Worm (Caenorhabditis elegans) whole organism, mixed stage, embryonic: ENCODE data around the gene spig-4.
"Not testable (repeated sequence)": the region's sequence is repeated elsewhere in the genome, so short reads cannot be mapped to it uniquely, and the experiment has no call there.

ENCODE experiments used
- M03D4.4 ChIP-seq: sonication (generic microtip); optimal IDR thresholded peaks from 2 replicates; lab custom pipeline; 2017; ENCODE audit warnings: mild to moderate bottlenecking, missing genetic modification characterization, missing compliant biosample characterization
- bed-3 ChIP-seq: fragments of 200-800 bp; sonication (Bioruptor generic); optimal IDR thresholded peaks from 3 replicates; lab custom pipeline; 2018; ENCODE audit warnings: mild to moderate bottlenecking, missing genetic modification characterization, moderate library complexity, missing compliant biosample characterization
- blmp-1 ChIP-seq: fragments of 150-350 bp; optimal IDR thresholded peaks from 2 replicates; lab custom pipeline; 2014; ENCODE audit warnings: missing biosample characterization, missing genetic modification characterization
- ceh-39 ChIP-seq: fragments of 150-350 bp; optimal IDR thresholded peaks from 2 replicates; lab custom pipeline; 2014; ENCODE audit warnings: missing biosample characterization, missing genetic modification characterization
- ceh-43 ChIP-seq: fragments of 200-800 bp; sonication (Bioruptor generic); optimal IDR thresholded peaks from 2 replicates; lab custom pipeline; 2018; ENCODE audit warnings: mild to moderate bottlenecking, missing genetic modification characterization, moderate library complexity, missing compliant biosample characterization
- ceh-83 ChIP-seq: fragments of 200-800 bp; sonication (Bioruptor generic); optimal IDR thresholded peaks from 2 replicates; lab custom pipeline; 2018; ENCODE audit warnings: mild to moderate bottlenecking, missing genetic modification characterization, missing compliant biosample characterization
- elt-1 ChIP-seq: sonication (generic microtip); optimal IDR thresholded peaks from 2 replicates; lab custom pipeline; 2017; ENCODE audit warnings: missing genetic modification characterization, mild to moderate bottlenecking, missing compliant biosample characterization, antibody characterized with exemption, moderate library complexity, borderline replicate concordance; ENCODE audit not compliant: insufficient read depth
- elt-3 ChIP-seq: fragments of 150-350 bp; optimal IDR thresholded peaks from 2 replicates; lab custom pipeline; 2014; ENCODE audit warnings: missing biosample characterization, missing genetic modification characterization
- flh-1 ChIP-seq: fragments of 200-800 bp; sonication (Bioruptor generic); optimal IDR thresholded peaks from 2 replicates; lab custom pipeline; 2018; ENCODE audit warnings: mild to moderate bottlenecking, missing genetic modification characterization, moderate library complexity, missing compliant biosample characterization
- ham-2 ChIP-seq: fragments of 200-800 bp; sonication (Bioruptor generic); optimal IDR thresholded peaks from 2 replicates; lab custom pipeline; 2018; ENCODE audit warnings: mild to moderate bottlenecking, missing genetic modification characterization, missing compliant biosample characterization
- lin-13 ChIP-seq: fragments of 150-350 bp; optimal IDR thresholded peaks from 2 replicates; lab custom pipeline; 2014; ENCODE audit warnings: missing biosample characterization, missing genetic modification characterization
- lin-32 ChIP-seq: fragments of 200-800 bp; sonication (Bioruptor generic); optimal IDR thresholded peaks from 2 replicates; lab custom pipeline; 2018; ENCODE audit warnings: mild to moderate bottlenecking, missing genetic modification characterization, missing compliant biosample characterization
- lsy-2 ChIP-seq: fragments of 150-350 bp; optimal IDR thresholded peaks from 2 replicates; lab custom pipeline; 2014; ENCODE audit warnings: missing biosample characterization, missing genetic modification characterization
- mab-5 ChIP-seq: fragments of 150-350 bp; optimal IDR thresholded peaks from 2 replicates; lab custom pipeline; 2014; ENCODE audit warnings: missing biosample characterization, missing genetic modification characterization
- mep-1 ChIP-seq: fragments of 150-350 bp; optimal IDR thresholded peaks from 2 replicates; lab custom pipeline; 2017; ENCODE audit warnings: missing biosample characterization, missing genetic modification reagents, missing genetic modification characterization, inconsistent platforms
- mls-2 ChIP-seq: sonication (generic microtip); optimal IDR thresholded peaks from 2 replicates; lab custom pipeline; 2016; ENCODE audit warnings: mild to moderate bottlenecking, missing genetic modification characterization, moderate library complexity, missing compliant biosample characterization
- nhr-12 ChIP-seq: fragments of 150-350 bp; optimal IDR thresholded peaks from 2 replicates; lab custom pipeline; 2014; ENCODE audit warnings: missing biosample characterization, missing genetic modification characterization
- nhr-2 ChIP-seq: fragments of 150-350 bp; optimal IDR thresholded peaks from 2 replicates; lab custom pipeline; 2014; ENCODE audit warnings: missing biosample characterization, missing genetic modification characterization
- nhr-237 ChIP-seq: fragments of 150-350 bp; optimal IDR thresholded peaks from 2 replicates; lab custom pipeline; 2014; ENCODE audit warnings: missing biosample characterization, missing genetic modification characterization
- nhr-28 ChIP-seq: fragments of 150-350 bp; optimal IDR thresholded peaks from 2 replicates; lab custom pipeline; 2014; ENCODE audit warnings: missing biosample characterization, missing genetic modification characterization
- nhr-76 ChIP-seq: sonication (generic microtip); optimal IDR thresholded peaks from 2 replicates; lab custom pipeline; 2017; ENCODE audit warnings: missing biosample characterization, missing genetic modification characterization
- sem-2 ChIP-seq: fragments of 200-800 bp; sonication (Bioruptor generic); optimal IDR thresholded peaks from 2 replicates; lab custom pipeline; 2018; ENCODE audit warnings: mild to moderate bottlenecking, missing genetic modification characterization, missing compliant biosample characterization
- snpc-4 ChIP-seq: fragments of 150-350 bp; optimal IDR thresholded peaks from 2 replicates; lab custom pipeline; 2014; ENCODE audit warnings: missing biosample characterization, missing genetic modification characterization
- tbx-8 ChIP-seq: fragments of 200-800 bp; sonication (Bioruptor generic); optimal IDR thresholded peaks from 2 replicates; lab custom pipeline; 2018; ENCODE audit warnings: mild to moderate bottlenecking, missing genetic modification characterization, moderate library complexity, missing compliant biosample characterization
- unc-120 ChIP-seq: sonication (generic microtip); optimal IDR thresholded peaks from 2 replicates; lab custom pipeline; 2017; ENCODE audit warnings: missing genetic modification characterization, missing compliant biosample characterization; ENCODE audit not compliant: poor library complexity, severe bottlenecking
- unc-62 ChIP-seq: fragments of 150-350 bp; optimal IDR thresholded peaks from 2 replicates; lab custom pipeline; 2014; ENCODE audit warnings: missing biosample characterization, missing genetic modification reagents, missing genetic modification characterization
- zip-8 ChIP-seq: fragments of 150-350 bp; optimal IDR thresholded peaks from 2 replicates; lab custom pipeline; 2014; ENCODE audit warnings: missing biosample characterization, missing genetic modification characterization
- ztf-11 ChIP-seq: fragments of 150-350 bp; optimal IDR thresholded peaks from 2 replicates; lab custom pipeline; 2014; ENCODE audit warnings: missing biosample characterization, missing genetic modification characterization

Gene spig-4

DNA sequence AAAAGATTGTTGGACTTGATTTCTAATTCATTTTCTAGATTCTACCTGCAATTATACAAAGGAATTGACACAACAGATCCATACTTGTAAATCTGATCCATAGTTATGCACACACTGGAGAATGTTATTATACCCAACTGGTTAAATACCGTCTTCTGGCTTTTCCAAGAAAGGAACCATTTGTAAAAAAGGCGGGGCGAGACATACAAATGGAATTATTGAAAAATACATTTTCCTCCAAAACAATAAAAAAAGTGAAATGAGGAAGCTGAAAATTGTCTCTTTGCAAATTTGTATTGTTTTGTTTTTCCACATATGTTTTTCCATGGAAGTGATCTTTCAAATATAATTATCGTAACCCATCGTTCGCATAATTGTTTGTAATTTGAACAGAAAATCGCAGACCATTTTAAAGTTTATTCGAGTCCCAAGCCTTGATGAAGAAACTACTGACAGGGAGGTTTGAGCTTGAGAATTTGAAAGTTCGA, 24.4 kb downstream of the spig-4 start, which contains the start of the genes srt-74 and F40G12.9:
srt-74 (minus strand) TSS at position 101 of the 488 bp plus-strand sequence.
F40G12.9 (plus strand) TSS at position 438 of the 488 bp plus-strand sequence.
- TF ChIP-seq ceh-43 (GFP tag; lab: Kevin White, UChicago) (no peak), zip-8 (no peak), elt-1 (tag; lab: Kevin White, UChicago) (no peak), flh-1 (GFP tag; lab: Kevin White, UChicago) (no peak)
- TF ChIP-seq, all 35 proteins: peak for 0

DNA sequence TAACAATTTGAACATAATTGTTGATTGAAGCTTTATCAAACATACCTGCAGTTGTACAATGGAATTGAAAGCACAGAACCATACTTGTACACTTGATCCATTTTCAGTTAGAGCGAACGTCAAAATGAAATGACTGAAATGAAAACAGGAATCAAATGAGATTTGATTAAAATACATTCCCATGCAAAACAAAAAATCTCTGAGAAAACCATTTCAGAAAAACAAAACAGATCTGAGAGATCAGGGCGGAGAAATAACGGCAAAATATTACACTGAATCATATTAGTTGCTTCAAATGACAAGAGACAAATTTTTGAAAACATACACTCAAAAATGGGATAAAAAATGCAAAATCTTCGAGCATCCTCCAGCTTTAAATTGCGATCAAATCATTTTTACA, 26.9 kb downstream of the spig-4 start, which contains the start of gene srt-33:
srt-33 (minus strand) TSS at position 101 of the 400 bp plus-strand sequence.
- TF ChIP-seq M03D4.4 (no peak), nhr-76 (tag; lab: Kevin White, UChicago) (no peak), mep-1 (tag; lab: Kevin White, UChicago) (no peak)

DNA sequence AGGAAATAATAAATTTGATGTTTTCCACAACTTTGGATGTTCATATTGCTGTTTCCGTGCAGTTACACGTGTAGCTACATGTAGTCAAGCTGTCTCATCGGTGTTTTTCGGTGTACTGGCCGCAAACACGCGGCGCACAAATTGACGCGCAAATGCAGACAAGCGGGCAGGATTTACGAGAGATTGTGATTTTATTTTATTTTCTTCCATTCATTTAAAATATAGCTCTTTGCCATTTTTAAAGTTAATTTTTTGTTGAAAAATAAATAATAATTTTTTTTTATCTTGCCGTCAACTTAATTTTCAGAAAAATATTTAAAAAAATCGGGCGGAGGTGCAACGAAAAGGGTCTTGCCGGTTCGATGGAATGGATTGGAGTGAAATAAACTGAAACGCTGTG, 32.4 kb downstream of the spig-4 start, which contains the start of gene F40G12.7:
F40G12.7 (plus strand) TSS at position 301 of the 400 bp plus-strand sequence.
- TF ChIP-seq ham-2 (GFP tag; lab: Kevin White, UChicago); elt-3 (tag; lab: Kevin White, UChicago); ceh-39: not testable (repeated sequence)
- TF ChIP-seq, all 35 proteins: peak for 0; not testable (repeated sequence) for 35

DNA sequence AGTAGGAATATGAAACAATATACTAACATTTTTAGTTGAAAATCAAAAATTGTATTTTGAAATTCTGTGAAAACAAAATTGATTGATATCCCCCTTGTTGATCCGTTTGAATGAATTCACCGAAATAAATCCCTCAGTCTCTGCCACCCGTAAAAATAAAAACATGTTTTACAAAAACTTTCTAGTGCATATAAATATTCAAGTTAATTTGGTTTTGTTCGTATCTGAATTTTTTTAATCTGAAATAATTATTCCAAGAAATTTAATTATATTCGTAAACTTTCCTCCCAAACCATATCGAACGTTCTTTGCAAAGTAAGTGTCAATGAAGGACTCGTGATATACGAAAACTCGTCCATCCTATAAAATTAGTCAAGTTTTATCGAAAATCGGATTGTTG, 33.7 kb downstream of the spig-4 start, which contains the start of gene F40G12.6:
F40G12.6 (minus strand) TSS at position 101 of the 400 bp plus-strand sequence.
- TF ChIP-seq elt-3 (tag; lab: Kevin White, UChicago) (no peak), ham-2 (GFP tag; lab: Kevin White, UChicago) (no peak), unc-120 (tag; lab: Kevin White, UChicago) (no peak), snpc-4 (tag; lab: Kevin White, UChicago) (no peak), ceh-43 (GFP tag; lab: Kevin White, UChicago) (no peak), elt-1 (tag; lab: Kevin White, UChicago) (no peak), nhr-28 (no peak), ztf-11 (tag; lab: Kevin White, UChicago) (no peak), mab-5 (no peak), mls-2 (tag; lab: Kevin White, UChicago) (no peak), bed-3 (no peak), tbx-8 (GFP tag; lab: Kevin White, UChicago) (no peak), lin-13 (tag; lab: Kevin White, UChicago) (no peak), unc-62 (GFP tag; lab: Kevin White, UChicago) (no peak), lin-32 (GFP tag; lab: Kevin White, UChicago) (no peak), blmp-1 (tag; lab: Kevin White, UChicago) (no peak)

DNA sequence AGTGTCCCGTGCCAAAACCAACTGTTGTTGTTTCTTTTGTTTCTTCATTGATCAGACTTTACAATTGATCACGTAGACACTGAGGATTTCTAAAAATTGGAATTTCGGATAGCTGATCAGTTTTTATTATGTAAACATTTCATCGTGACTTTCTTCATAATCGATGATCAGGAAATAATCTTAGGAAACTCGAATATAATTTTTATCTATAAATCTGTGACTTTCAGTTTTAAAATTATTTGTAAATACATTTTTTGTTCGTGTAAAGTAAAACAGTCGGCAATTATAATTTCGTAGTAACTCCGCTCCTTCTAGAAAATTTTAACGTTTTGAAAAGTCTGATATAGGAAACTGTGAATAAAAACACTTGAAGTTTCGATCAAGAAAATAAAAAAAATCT, 35.9 kb downstream of the spig-4 start, which contains the start of gene F40G12.5:
F40G12.5 (minus strand) TSS at position 101 of the 400 bp plus-strand sequence.
- TF ChIP-seq lsy-2 (tag; lab: Kevin White, UChicago) (no peak), mls-2 (tag; lab: Kevin White, UChicago) (no peak), ztf-11 (tag; lab: Kevin White, UChicago) (no peak), flh-1 (GFP tag; lab: Kevin White, UChicago) (no peak), nhr-237 (tag; lab: Kevin White, UChicago) (no peak), nhr-2 (tag; lab: Kevin White, UChicago) (no peak), nhr-28 (no peak), ceh-83 (GFP tag; lab: Kevin White, UChicago) (no peak), nhr-76 (tag; lab: Kevin White, UChicago) (no peak), nhr-12 (tag; lab: Kevin White, UChicago) (no peak), bed-3 (no peak), zip-8 (no peak), elt-3 (tag; lab: Kevin White, UChicago) (no peak), snpc-4 (tag; lab: Kevin White, UChicago) (no peak), sem-2 (no peak), lin-13 (tag; lab: Kevin White, UChicago) (no peak), lin-32 (GFP tag; lab: Kevin White, UChicago) (no peak), unc-62 (GFP tag; lab: Kevin White, UChicago) (no peak), ceh-43 (GFP tag; lab: Kevin White, UChicago) (no peak)
